Fruit fly (Drosophila melanogaster): Measurements from ENCODE around the gene RhoGAP16F.

- TF ChIP-seq OdsH (GFP tag; optimal IDR thresholded peaks at IDR 0.05): peak; percentile 43
- no peak for TF ChIP-seq Ets96B (tag; optimal IDR thresholded peaks at IDR 0.05)
- no peak for TF ChIP-seq Eip93F (GFP tag; optimal IDR thresholded peaks at IDR 0.05)
- TF ChIP-seq CG9139 (GFP tag; optimal IDR thresholded peaks at IDR 0.05): no peak
- no peak for TF ChIP-seq vri (GFP tag; optimal IDR thresholded peaks at IDR 0.05)
- no peak for TF ChIP-seq CG6808 (GFP tag; optimal IDR thresholded peaks at IDR 0.05)
- no peak for TF ChIP-seq fkh (GFP tag; optimal IDR thresholded peaks at IDR 0.05)
- TF ChIP-seq CG11902 (GFP tag; optimal IDR thresholded peaks at IDR 0.05): peak; percentile 25
- TF ChIP-seq Met (GFP tag; optimal IDR thresholded peaks at IDR 0.05): peak; percentile 14
- TF ChIP-seq Sox14 (GFP tag; optimal IDR thresholded peaks at IDR 0.05): no peak
- peak; percentile 65 for TF ChIP-seq CG15336 (GFP tag; IDR thresholded peaks at IDR 0.05)
- peak; percentile 13 for TF ChIP-seq Eip78C (GFP tag)
- no peak for TF ChIP-seq CG4318 (GFP tag; optimal IDR thresholded peaks at IDR 0.05)
- TF ChIP-seq Eip75B (GFP tag; optimal IDR thresholded peaks at IDR 0.05): no peak
These were observed 43.1 kb downstream of the RhoGAP16F start for dm6 chrX:18136059-18136458.

All from whole organism, prepupa.